Worm (Caenorhabditis elegans): Measurements from ENCODE around the gene rimb-1.

The rimb-1 gene

DNA sequence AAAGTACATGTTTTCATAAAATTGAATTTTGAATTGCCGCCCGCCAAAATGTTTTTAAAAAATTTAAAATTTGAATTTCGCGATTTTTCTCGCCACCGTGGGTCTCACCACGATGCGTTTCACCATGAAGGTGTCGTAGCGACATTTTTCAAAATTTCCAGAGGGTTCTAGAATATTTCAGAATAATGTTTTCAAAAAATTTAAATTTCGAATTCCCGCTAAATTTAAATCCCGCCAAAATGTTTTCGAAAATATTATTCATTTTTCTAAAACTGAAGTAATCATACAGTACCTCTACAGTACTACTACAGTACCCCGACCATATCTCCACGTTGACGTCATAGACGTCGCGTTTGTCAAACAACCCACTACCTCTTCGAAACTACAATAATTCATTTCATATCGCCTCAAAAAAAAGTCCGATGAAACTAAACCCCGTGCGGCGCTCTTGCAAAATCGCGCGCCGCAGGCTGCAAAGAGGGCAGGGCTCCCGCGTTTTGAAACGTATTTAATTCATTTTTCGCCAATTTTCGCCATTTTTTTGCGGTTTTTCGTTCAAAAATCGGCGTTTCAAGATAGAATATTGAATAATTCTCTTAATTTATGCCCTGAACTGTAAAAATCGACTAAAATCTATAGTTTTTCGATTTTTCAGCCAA is 36.3 kb downstream of the rimb-1 start, which contains the start of the genes pvf-1 and Y39A3CL.7 (continued):
- no peak for TF ChIP-seq hlh-8 (tag; optimal IDR thresholded peaks at IDR 0.05)

- TF ChIP-seq zip-5 (tag; optimal IDR thresholded peaks at IDR 0.05), result no peak
- TF ChIP-seq sox-2 (GFP tag; IDR thresholded peaks at IDR 0.05), result no peak
- no peak for TF ChIP-seq fax-1 (tag; optimal IDR thresholded peaks at IDR 0.05)
- TF ChIP-seq dmd-4 (tag; optimal IDR thresholded peaks at IDR 0.05; ENCODE audit: borderline replicate concordance), result no peak
- TF ChIP-seq hlh-13 (GFP tag; optimal IDR thresholded peaks at IDR 0.05), result no peak
- TF ChIP-seq ets-4 (tag; optimal IDR thresholded peaks at IDR 0.05), result no peak
- TF ChIP-seq unc-42 (tag; optimal IDR thresholded peaks at IDR 0.05), result no peak
- TF ChIP-seq pha-4 (tag; optimal IDR thresholded peaks at IDR 0.05), result no peak
- no peak for TF ChIP-seq eyg-1 (tag; optimal IDR thresholded peaks at IDR 0.05)
- TF ChIP-seq lin-11 (tag; optimal IDR thresholded peaks at IDR 0.05), result no peak
- TF ChIP-seq ref-2 (tag; optimal IDR thresholded peaks at IDR 0.05), result no peak
These were observed 43.0 kb downstream of the rimb-1 start for ce11 chrIII:1831104-1831503.

DNA sequence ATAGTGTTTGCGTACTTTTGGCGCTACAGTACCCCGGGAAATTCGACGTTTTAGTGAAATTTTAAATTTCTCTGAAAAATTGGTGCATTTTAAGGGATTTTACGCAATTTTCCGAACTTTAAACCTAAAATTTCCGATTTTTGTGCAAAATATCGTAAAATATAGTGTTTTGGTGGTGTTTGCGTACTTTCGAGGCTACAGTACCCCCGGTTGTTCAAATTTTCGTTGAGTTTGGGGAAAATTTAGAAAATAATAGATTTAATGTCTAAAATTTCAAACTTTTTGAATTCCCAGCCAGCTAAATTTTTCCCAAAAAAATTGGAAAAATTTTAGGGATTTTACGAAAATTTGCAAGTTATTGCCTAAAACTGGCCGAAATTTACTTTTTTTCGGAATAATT is 44.3 kb downstream of the rimb-1 start:
- TF ChIP-seq C08G9.2 (tag; optimal IDR thresholded peaks at IDR 0.05) (no peak), hlh-30 (tag; optimal IDR thresholded peaks at IDR 0.05; ENCODE audit: insufficient read depth) (no peak), hlh-13 (GFP tag; optimal IDR thresholded peaks at IDR 0.05) (no peak), pqm-1 (tag; optimal IDR thresholded peaks at IDR 0.05) (no peak), fkh-6 (tag; optimal IDR thresholded peaks at IDR 0.05) (no peak), dve-1 (tag; optimal IDR thresholded peaks at IDR 0.05) (no peak), eyg-1 (tag; optimal IDR thresholded peaks at IDR 0.05) (no peak), ceh-31 (tag; optimal IDR thresholded peaks at IDR 0.05) (no peak), ets-4 (tag; optimal IDR thresholded peaks at IDR 0.05) (no peak), lim-6 (tag; optimal IDR thresholded peaks at IDR 0.05) (no peak), F13H6.1 (tag; optimal IDR thresholded peaks at IDR 0.05) (no peak), lin-11 (tag; optimal IDR thresholded peaks at IDR 0.05) (no peak)

DNA sequence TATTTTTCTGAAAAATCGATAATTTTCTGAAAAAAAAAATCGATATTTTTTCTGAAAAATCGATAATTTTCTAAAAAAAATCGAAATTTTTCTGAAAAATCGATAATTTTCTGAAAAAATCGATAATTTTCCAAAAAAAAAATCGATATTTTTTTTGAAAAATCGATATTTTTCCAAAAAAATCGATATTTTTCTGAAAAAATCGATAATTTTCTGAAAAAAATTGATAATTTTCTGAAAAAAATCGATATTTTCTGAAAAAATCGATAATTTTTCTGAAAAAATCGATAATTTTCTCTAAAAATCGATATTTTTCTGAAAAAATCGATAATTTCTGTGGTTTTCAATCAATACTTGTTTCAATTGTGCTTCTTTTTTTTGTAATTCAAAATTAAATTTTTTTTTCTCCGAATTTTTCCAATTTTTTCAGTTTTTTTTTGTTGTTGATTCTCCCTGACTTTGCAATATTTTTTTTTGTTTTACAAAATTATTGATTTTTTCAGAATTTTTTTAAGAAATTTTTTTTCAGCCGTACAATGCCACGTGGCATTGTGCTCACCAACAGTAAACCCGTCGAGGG is 45.9 kb downstream of the rimb-1 start, which contains the start of gene rexd-1:
TSS of gene rexd-1 (plus strand) at position 530 of the 580 bp plus-strand sequence.
- TF ChIP-seq gmeb-2 (tag; optimal IDR thresholded peaks at IDR 0.05), result no peak
- no peak for TF ChIP-seq fax-1 (tag; optimal IDR thresholded peaks at IDR 0.05)
- TF ChIP-seq pqm-1 (tag; optimal IDR thresholded peaks at IDR 0.05), result no peak
- no peak for TF ChIP-seq ceh-14 (tag; optimal IDR thresholded peaks at IDR 0.05)
- TF ChIP-seq unc-3 (GFP tag; conservative IDR thresholded peaks at IDR 0.05), result no peak
- TF ChIP-seq unc-3 (tag; optimal IDR thresholded peaks at IDR 0.05), result no peak
- TF ChIP-seq ceh-9 (tag; optimal IDR thresholded peaks at IDR 0.05), result no peak
- no peak for TF ChIP-seq lim-6 (tag; optimal IDR thresholded peaks at IDR 0.05)
- TF ChIP-seq ceh-48 (tag; optimal IDR thresholded peaks at IDR 0.05), result peak; percentile 82
- TF ChIP-seq ceh-34 (tag; optimal IDR thresholded peaks at IDR 0.05), result no peak

DNA sequence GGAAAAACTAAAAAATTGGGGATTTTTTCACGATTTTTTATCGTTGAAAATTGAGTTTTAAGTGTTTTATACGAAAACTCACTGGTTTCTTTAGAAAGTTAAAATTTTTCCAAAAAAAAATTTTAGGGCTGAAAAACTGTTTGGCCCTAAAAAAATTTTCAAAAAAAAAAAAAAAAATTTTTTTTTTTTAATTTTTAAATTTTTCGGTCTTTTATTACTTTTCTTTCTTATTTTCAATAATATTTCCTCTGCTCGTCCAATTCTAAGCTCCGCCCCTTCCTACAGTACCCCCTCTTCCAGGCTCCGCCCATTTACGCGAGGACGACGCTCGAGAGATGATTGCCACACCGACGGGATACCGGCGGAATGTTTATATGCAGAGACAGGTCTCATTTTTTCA is 60.6 kb downstream of the rimb-1 start, which contains the start of gene pqn-82:
TSS of gene pqn-82 (plus strand) at position 301 of the 400 bp plus-strand sequence.
- TF ChIP-seq C38D4.7 (GFP tag; optimal IDR thresholded peaks at IDR 0.05), result no peak

- TF ChIP-seq ceh-19 (GFP tag; optimal IDR thresholded peaks at IDR 0.05) (no peak), hlh-30 (tag; optimal IDR thresholded peaks at IDR 0.05; ENCODE audit: insufficient read depth) (no peak), T23F11.4 (GFP tag; optimal IDR thresholded peaks at IDR 0.05) (no peak), C38D4.7 (GFP tag; optimal IDR thresholded peaks at IDR 0.05) (no peak), dmd-4 (tag; optimal IDR thresholded peaks at IDR 0.05; ENCODE audit: borderline replicate concordance) (no peak), ref-2 (tag; optimal IDR thresholded peaks at IDR 0.05) (no peak), zip-5 (tag; optimal IDR thresholded peaks at IDR 0.05) (no peak), rnt-1 (tag; optimal IDR thresholded peaks at IDR 0.05) (no peak), dve-1 (tag; optimal IDR thresholded peaks at IDR 0.05) (no peak), ceh-9 (tag; optimal IDR thresholded peaks at IDR 0.05) (no peak), ceh-6 (GFP tag; optimal IDR thresholded peaks at IDR 0.05) (no peak)
These were observed 64.1 kb downstream of the rimb-1 start for ce11 chrIII:1852126-1852717.

Measured in whole organism, late embryonic.